Fruit fly (Drosophila melanogaster) whole organism, pupa: Measurements from ENCODE around the gene CG8578.
A peak's percentile ranks its signal among the peaks of the same experiment; 100 is the strongest.

ENCODE experiments used
- CG10348 ChIP-seq: fragments of 200-800 bp; sonication (Bioruptor generic); IDR thresholded peaks from 2 replicates; pipeline ENCODE4 v1.3.6; 2022; ENCODE audit warnings: missing biosample characterization, missing genetic modification characterization
- CG12605 ChIP-seq: fragments of 200-800 bp; sonication (Bioruptor generic); IDR thresholded peaks from 2 replicates; pipeline ENCODE4 v1.3.6; 2022; ENCODE audit warnings: missing biosample characterization, missing genetic modification characterization
- CG13204 ChIP-seq: fragments of 200-800 bp; sonication (Bioruptor generic); optimal IDR thresholded peaks from 2 replicates; lab custom pipeline; 2018; ENCODE audit warnings: missing biosample characterization, mild to moderate bottlenecking, missing genetic modification characterization, moderate library complexity
- CG14655 ChIP-seq: fragments of 200-800 bp; sonication (Bioruptor generic); optimal IDR thresholded peaks from 3 replicates; lab custom pipeline; 2017; ENCODE audit warnings: mild to moderate bottlenecking, missing biosample characterization, missing genetic modification reagents, missing genetic modification characterization
- CG15710 ChIP-seq: fragments of 200-800 bp; sonication (Bioruptor generic); optimal IDR thresholded peaks from 2 replicates; lab custom pipeline; 2018; ENCODE audit warnings: missing biosample characterization, mild to moderate bottlenecking, missing genetic modification characterization, moderate library complexity
- CG17806 ChIP-seq: fragments of 200-800 bp; sonication (Bioruptor generic); optimal IDR thresholded peaks from 2 replicates; lab custom pipeline; 2018; ENCODE audit warnings: missing biosample characterization, mild to moderate bottlenecking, missing genetic modification characterization, moderate library complexity
- CG32121 ChIP-seq: fragments of 200-800 bp; sonication (Bioruptor generic); IDR thresholded peaks from 2 replicates; pipeline ENCODE4 v1.3.6; 2022; ENCODE audit warnings: missing biosample characterization, missing genetic modification characterization
- CG34367 ChIP-seq: fragments of 200-800 bp; sonication (Bioruptor generic); optimal IDR thresholded peaks from 2 replicates; lab custom pipeline; 2018; ENCODE audit warnings: missing biosample characterization, mild to moderate bottlenecking, missing genetic modification characterization
- CG4496 ChIP-seq: fragments of 200-800 bp; sonication (Bioruptor generic); IDR thresholded peaks from 3 replicates; pipeline ENCODE4 v1.3.6; 2022; ENCODE audit warnings: missing biosample characterization, missing genetic modification characterization
- CG8159 ChIP-seq: fragments of 200-800 bp; sonication (Bioruptor generic); optimal IDR thresholded peaks from 3 replicates; lab custom pipeline; 2018; ENCODE audit warnings: missing biosample characterization, mild to moderate bottlenecking, missing genetic modification characterization, moderate library complexity
- CG8301 ChIP-seq: fragments of 200-800 bp; sonication (Bioruptor generic); optimal IDR thresholded peaks from 2 replicates; lab custom pipeline; 2018; ENCODE audit warnings: missing biosample characterization, mild to moderate bottlenecking, missing genetic modification characterization
- CG9948 ChIP-seq: fragments of 200-800 bp; sonication (Bioruptor generic); optimal IDR thresholded peaks from 2 replicates; lab custom pipeline; 2018; ENCODE audit warnings: missing biosample characterization, mild to moderate bottlenecking, missing genetic modification characterization, moderate library complexity
- D1 ChIP-seq: fragments of 200-800 bp; sonication (Bioruptor generic); optimal IDR thresholded peaks from 2 replicates; lab custom pipeline; 2018; ENCODE audit warnings: missing biosample characterization, mild to moderate bottlenecking, missing genetic modification characterization, moderate library complexity
- EcR ChIP-seq: fragments of 200-800 bp; sonication (Bioruptor generic); optimal IDR thresholded peaks from 3 replicates; lab custom pipeline; 2019; ENCODE audit warnings: missing biosample characterization, missing genetic modification characterization, mild to moderate bottlenecking, moderate library complexity, missing genetic modification reagents
- Ets98B ChIP-seq: fragments of 200-800 bp; sonication (Bioruptor generic); IDR thresholded peaks from 2 replicates; pipeline ENCODE4 v1.3.6; 2022; ENCODE audit warnings: missing biosample characterization, missing genetic modification characterization
- Pif1A ChIP-seq: fragments of 200-800 bp; sonication (Bioruptor generic); optimal IDR thresholded peaks from 3 replicates; lab custom pipeline; 2016; ENCODE audit warnings: missing biosample characterization, missing genetic modification characterization
- Pif1B ChIP-seq: fragments of 200-800 bp; sonication (Bioruptor generic); optimal IDR thresholded peaks from 3 replicates; lab custom pipeline; 2016; ENCODE audit warnings: missing biosample characterization, missing genetic modification characterization
- Snoo ChIP-seq: fragments of 200-800 bp; sonication (Bioruptor generic); optimal IDR thresholded peaks from 3 replicates; lab custom pipeline; 2017; ENCODE audit warnings: missing biosample characterization, mild to moderate bottlenecking, missing genetic modification characterization, inconsistent platforms
- fd96Ca ChIP-seq: fragments of 200-800 bp; sonication (Bioruptor generic); IDR thresholded peaks from 3 replicates; pipeline ENCODE4 v1.3.6; 2022; ENCODE audit warnings: missing biosample characterization, missing genetic modification characterization
- gl ChIP-seq: fragments of 200-800 bp; sonication (Bioruptor generic); optimal IDR thresholded peaks from 2 replicates; lab custom pipeline; 2018; ENCODE audit warnings: missing biosample characterization, mild to moderate bottlenecking, missing genetic modification characterization
- rn ChIP-seq: fragments of 200-800 bp; sonication (Bioruptor generic); IDR thresholded peaks from 2 replicates; pipeline ENCODE4 v1.3.6; 2022; ENCODE audit warnings: missing biosample characterization, missing genetic modification characterization

The CG8578 gene

dm6 chrX:15811666-15812614 lies 32.3 kb upstream of the CG8578 start:
- TF ChIP-seq CG32121 (GFP tag; lab: Robert Waterston, UW) (peak; percentile 73; the same call in 1 of the 2 replicates), CG14655 (no peak), CG13204 (GFP tag; lab: Kevin White, UChicago) (no peak), CG17806 (tag; lab: Kevin White, UChicago) (no peak), CG34367 (tag; lab: Kevin White, UChicago) (no peak), CG12605 (GFP tag; lab: Robert Waterston, UW) (peak; percentile 67), Ets98B (GFP tag; lab: Robert Waterston, UW) (peak; percentile 84), CG4496 (GFP tag; lab: Robert Waterston, UW) (peak; percentile 71), Pif1B (GFP tag; lab: Kevin White, UChicago) (peak; percentile 47), EcR (GFP tag; lab: Kevin White, UChicago) (peak; percentile 31), fd96Ca (GFP tag; lab: Robert Waterston, UW) (peak; percentile 68)

- TF ChIP-seq CG14655 (peak; percentile 1), CG4496 (GFP tag; lab: Robert Waterston, UW) (peak; percentile 22; the same call in 1 of the 3 replicates), CG9948 (tag; lab: Kevin White, UChicago) (no peak)
Observed at dm6 chrX:15812615-15812995, 31.7 kb upstream of the CG8578 start.

dm6 chrX:15813224-15813623 lies 31.1 kb upstream of the CG8578 start:
- TF ChIP-seq rn (GFP tag; lab: Robert Waterston, UW) (no peak), fd96Ca (GFP tag; lab: Robert Waterston, UW) (no peak), D1 (tag; lab: Kevin White, UChicago) (no peak), CG4496 (GFP tag; lab: Robert Waterston, UW) (no peak), CG15710 (no peak), CG8159 (tag; lab: Kevin White, UChicago) (no peak), CG17806 (tag; lab: Kevin White, UChicago) (no peak), CG34367 (tag; lab: Kevin White, UChicago) (no peak), CG14655 (no peak), CG10348 (GFP tag; lab: Robert Waterston, UW) (no peak), Pif1B (GFP tag; lab: Kevin White, UChicago) (no peak), Pif1A (no peak), Ets98B (GFP tag; lab: Robert Waterston, UW) (no peak), CG8301 (no peak), gl (tag; lab: Kevin White, UChicago) (no peak), Snoo (no peak), CG12605 (GFP tag; lab: Robert Waterston, UW) (no peak), CG9948 (tag; lab: Kevin White, UChicago) (no peak), CG13204 (GFP tag; lab: Kevin White, UChicago) (no peak), CG32121 (GFP tag; lab: Robert Waterston, UW) (no peak)
- TF ChIP-seq, all 21 proteins: peak for 0

- TF ChIP-seq CG12605 (GFP tag; lab: Robert Waterston, UW): no peak
- TF ChIP-seq Pif1B (GFP tag; lab: Kevin White, UChicago): no peak
- no peak for TF ChIP-seq CG34367 (tag; lab: Kevin White, UChicago)
Observed at dm6 chrX:15814485-15814884, 29.8 kb upstream of the CG8578 start.

- TF ChIP-seq Snoo: no peak
- no peak for TF ChIP-seq CG13204 (GFP tag; lab: Kevin White, UChicago)
- TF ChIP-seq gl (tag; lab: Kevin White, UChicago): no peak
- TF ChIP-seq CG14655: no peak
- no peak for TF ChIP-seq CG34367 (tag; lab: Kevin White, UChicago)
Observed at dm6 chrX:15816127-15816526, 28.1 kb upstream of the CG8578 start.

- no peak for TF ChIP-seq CG32121 (GFP tag; lab: Robert Waterston, UW)
Observed at dm6 chrX:15816905-15817304, 27.4 kb upstream of the CG8578 start.

dm6 chrX:15817823-15818222 lies 26.5 kb upstream of the CG8578 start:
- TF ChIP-seq CG13204 (GFP tag; lab: Kevin White, UChicago) (no peak), CG12605 (GFP tag; lab: Robert Waterston, UW) (no peak), CG32121 (GFP tag; lab: Robert Waterston, UW) (no peak), CG14655 (no peak), CG9948 (tag; lab: Kevin White, UChicago) (no peak), CG15710 (no peak), fd96Ca (GFP tag; lab: Robert Waterston, UW) (no peak), Pif1B (GFP tag; lab: Kevin White, UChicago) (no peak), Snoo (no peak), Pif1A (no peak), CG4496 (GFP tag; lab: Robert Waterston, UW) (no peak), EcR (GFP tag; lab: Kevin White, UChicago) (no peak), CG10348 (GFP tag; lab: Robert Waterston, UW) (no peak), CG34367 (tag; lab: Kevin White, UChicago) (no peak), CG8301 (no peak), gl (tag; lab: Kevin White, UChicago) (no peak), rn (GFP tag; lab: Robert Waterston, UW) (no peak)
